Fruit fly (Drosophila melanogaster): ENCODE data around the gene Bug22.

DNA sequence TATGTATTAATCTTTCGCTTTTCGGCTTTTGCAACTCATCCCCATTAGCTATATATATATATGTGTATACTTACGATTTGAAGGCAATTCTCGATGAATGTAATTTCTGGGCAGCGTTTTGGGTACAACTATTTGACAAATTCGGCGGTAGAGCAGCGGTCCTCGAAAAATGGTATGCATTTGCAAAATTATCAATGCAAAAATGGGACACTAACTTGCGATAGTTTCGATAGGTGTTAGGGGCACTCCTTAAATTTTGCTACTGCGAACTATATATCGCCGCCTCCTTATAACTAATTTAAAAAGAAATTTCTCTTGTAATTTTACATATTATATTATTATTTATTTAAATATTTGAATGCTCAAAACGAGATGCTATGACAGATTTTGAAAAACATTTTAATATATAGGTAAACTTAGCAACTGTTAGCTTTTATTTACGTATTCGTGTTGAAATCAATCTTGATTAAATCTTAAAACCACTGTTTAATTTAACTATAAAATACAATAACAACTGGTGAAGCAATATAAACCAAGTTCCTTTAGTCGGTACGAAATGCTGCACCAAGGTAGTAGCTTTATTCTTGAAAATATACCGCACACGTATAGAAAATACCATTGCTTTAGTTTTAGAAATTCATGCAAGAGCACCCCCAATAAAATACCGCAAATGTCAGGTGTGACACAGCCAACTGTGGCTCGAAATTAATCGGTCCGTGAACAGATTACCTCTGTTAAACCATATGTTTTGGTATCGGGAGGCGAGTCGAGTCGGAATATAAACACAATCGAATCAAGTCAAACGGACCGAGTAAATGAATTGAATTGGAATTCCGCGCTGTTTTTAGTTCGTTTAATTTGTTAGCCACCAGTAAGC lies 17.2 kb downstream of the Bug22 start, which contains the start of the genes CG5355 and Klp31E:
- TF ChIP-seq pan (optimal IDR thresholded peaks at IDR 0.05) (no peak), EcR (GFP tag; optimal IDR thresholded peaks at IDR 0.05) (no peak), usp (GFP tag; optimal IDR thresholded peaks at IDR 0.05) (no peak)

Measured in whole organism.